Worm (Caenorhabditis elegans) whole organism, L1 larva: ENCODE data around the gene F20C5.5.
"Not testable (repeated sequence)": the region's sequence is repeated elsewhere in the genome, so short reads cannot be mapped to it uniquely, and the experiment has no call there.

Experiments used
- C04F5.9 ChIP-seq: sonication (generic microtip); optimal IDR thresholded peaks from 2 replicates; lab custom pipeline; 2016; ENCODE audit warnings: missing genetic modification characterization, missing compliant biosample characterization
- C16A3.4 ChIP-seq: fragments of 150-350 bp; optimal IDR thresholded peaks from 2 replicates; lab custom pipeline; 2014; ENCODE audit warnings: missing biosample characterization, missing genetic modification characterization
- Y116A8C.19 ChIP-seq: sonication (generic microtip); optimal IDR thresholded peaks from 2 replicates; lab custom pipeline; 2016; ENCODE audit warnings: missing compliant biosample characterization, missing genetic modification characterization, borderline replicate concordance
- blmp-1 ChIP-seq: fragments of 150-350 bp; optimal IDR thresholded peaks from 2 replicates; lab custom pipeline; 2014; ENCODE audit warnings: missing biosample characterization, missing genetic modification characterization
- ceh-8 ChIP-seq: fragments of 200-800 bp; sonication (Bioruptor generic); optimal IDR thresholded peaks from 2 replicates; lab custom pipeline; 2018; ENCODE audit warnings: mild to moderate bottlenecking, missing genetic modification characterization, moderate library complexity, missing compliant biosample characterization
- ceh-88 ChIP-seq: fragments of 200-800 bp; sonication (Bioruptor generic); IDR thresholded peaks from 2 replicates; pipeline ENCODE4 v1.3.6; 2022; ENCODE audit warnings: missing genetic modification characterization, missing compliant biosample characterization
- efl-1 ChIP-seq, 4 experiments: fragments of 150-350 bp; optimal IDR thresholded peaks in 3 of 4; peaks in 1 of 4; 1 replicate in 1 of 4; 2 replicates in 3 of 4; lab custom pipeline; 2014; ENCODE audit warnings: missing biosample characterization in 2 of 4, missing genetic modification characterization in 2 of 4, missing genetic modification reagents in 2 of 4
- efl-3 ChIP-seq: fragments of 200-800 bp; sonication (Bioruptor generic); optimal IDR thresholded peaks from 2 replicates; lab custom pipeline; 2018; ENCODE audit warnings: mild to moderate bottlenecking, missing genetic modification characterization, missing compliant biosample characterization
- egl-13 ChIP-seq: sonication (generic microtip); optimal IDR thresholded peaks from 2 replicates; lab custom pipeline; 2016; ENCODE audit warnings: missing genotype, missing genetic modification reagents, missing genetic modification characterization, missing compliant biosample characterization
- egl-27 ChIP-seq, 2 experiments: fragments of 150-350 bp in 1 of 2; sonication (generic microtip); optimal IDR thresholded peaks; 3 replicates each; lab custom pipeline; 2017 to 2018; ENCODE audit warnings: missing biosample characterization in 2 of 2, missing genetic modification characterization in 2 of 2, missing genetic modification reagents in 2 of 2
- elt-3 ChIP-seq, 6 experiments: fragments of 150-350 bp in 1 of 6; sonication (generic microtip); optimal IDR thresholded peaks; 2 replicates each; lab custom pipeline; 2017 to 2018; ENCODE audit warnings: missing biosample characterization in 6 of 6, missing genetic modification characterization in 6 of 6, inconsistent platforms in 1 of 6
- fkh-10 ChIP-seq: sonication (generic microtip); optimal IDR thresholded peaks from 2 replicates; lab custom pipeline; 2017; ENCODE audit warnings: missing biosample characterization, missing genetic modification reagents, missing genetic modification characterization
- fkh-8 ChIP-seq: sonication (generic microtip); optimal IDR thresholded peaks from 2 replicates; lab custom pipeline; 2016; ENCODE audit warnings: mild to moderate bottlenecking, missing genetic modification characterization, missing compliant biosample characterization
- hlh-4 ChIP-seq: sonication (generic microtip); optimal IDR thresholded peaks from 2 replicates; lab custom pipeline; 2016; ENCODE audit warnings: mild to moderate bottlenecking, missing genetic modification characterization, missing compliant biosample characterization
- irx-1 ChIP-seq: sonication (generic microtip); optimal IDR thresholded peaks from 2 replicates; lab custom pipeline; 2016; ENCODE audit warnings: missing genetic modification characterization, missing compliant biosample characterization
- isw-1 ChIP-seq: fragments of 200-800 bp; sonication (Bioruptor generic); IDR thresholded peaks from 2 replicates; pipeline ENCODE4 v1.3.6; 2022; ENCODE audit warnings: missing genetic modification characterization, missing compliant biosample characterization
- jun-1 ChIP-seq: fragments of 150-350 bp; optimal IDR thresholded peaks from 2 replicates; lab custom pipeline; 2014; ENCODE audit warnings: missing biosample characterization, missing genetic modification reagents, missing genetic modification characterization
- lin-14 ChIP-seq: fragments of 200-800 bp; sonication (Bioruptor generic); optimal IDR thresholded peaks from 2 replicates; lab custom pipeline; 2018; ENCODE audit warnings: mild to moderate bottlenecking, missing genetic modification characterization, moderate library complexity, missing compliant biosample characterization
- lin-35 ChIP-seq, 2 experiments: fragments of 150-350 bp; optimal IDR thresholded peaks; 2 replicates each; lab custom pipeline; 2014; ENCODE audit warnings: missing biosample characterization in 2 of 2, missing genetic modification characterization in 2 of 2, missing genetic modification reagents in 2 of 2
- lsy-2 ChIP-seq, 2 experiments: fragments of 150-350 bp; optimal IDR thresholded peaks; 2 replicates each; lab custom pipeline; 2014; ENCODE audit warnings: missing biosample characterization in 2 of 2, missing genetic modification characterization in 2 of 2
- nhr-85 ChIP-seq: sonication (generic microtip); peaks from one replicate; lab custom pipeline; 2016; ENCODE audit warnings: missing genetic modification characterization, inconsistent platforms, missing compliant biosample characterization
- nhr-90 ChIP-seq: sonication (generic microtip); optimal IDR thresholded peaks from 2 replicates; lab custom pipeline; 2016; ENCODE audit warnings: mild to moderate bottlenecking, missing genetic modification characterization, missing compliant biosample characterization; ENCODE audit not compliant: poor library complexity
- rnt-1 ChIP-seq: sonication (generic microtip); optimal IDR thresholded peaks from 2 replicates; lab custom pipeline; 2016; ENCODE audit warnings: mild to moderate bottlenecking, missing genetic modification characterization, moderate library complexity, missing compliant biosample characterization
- skn-1 ChIP-seq: fragments of 150-350 bp; optimal IDR thresholded peaks from 2 replicates; lab custom pipeline; 2014; ENCODE audit warnings: missing biosample characterization, missing genetic modification characterization
- snu-23 ChIP-seq: sonication (generic microtip); optimal IDR thresholded peaks from 2 replicates; lab custom pipeline; 2016; ENCODE audit warnings: missing genetic modification characterization, missing compliant biosample characterization
- vab-15 ChIP-seq: sonication (generic microtip); optimal IDR thresholded peaks from 2 replicates; lab custom pipeline; 2017; ENCODE audit warnings: missing genotype, mild to moderate bottlenecking, missing genetic modification characterization, missing compliant biosample characterization
- zip-4 ChIP-seq: fragments of 200-800 bp; sonication (Bioruptor generic); optimal IDR thresholded peaks from 2 replicates; lab custom pipeline; 2018; ENCODE audit warnings: mild to moderate bottlenecking, missing genetic modification characterization, moderate library complexity, missing compliant biosample characterization
- ztf-11 ChIP-seq, 2 experiments: sonication (generic microtip); optimal IDR thresholded peaks; 2 replicates each; lab custom pipeline; 2016 to 2017; ENCODE audit warnings: missing genetic modification characterization in 2 of 2, missing biosample characterization in 1 of 2, missing compliant biosample characterization in 1 of 2

The F20C5.5 gene

DNA sequence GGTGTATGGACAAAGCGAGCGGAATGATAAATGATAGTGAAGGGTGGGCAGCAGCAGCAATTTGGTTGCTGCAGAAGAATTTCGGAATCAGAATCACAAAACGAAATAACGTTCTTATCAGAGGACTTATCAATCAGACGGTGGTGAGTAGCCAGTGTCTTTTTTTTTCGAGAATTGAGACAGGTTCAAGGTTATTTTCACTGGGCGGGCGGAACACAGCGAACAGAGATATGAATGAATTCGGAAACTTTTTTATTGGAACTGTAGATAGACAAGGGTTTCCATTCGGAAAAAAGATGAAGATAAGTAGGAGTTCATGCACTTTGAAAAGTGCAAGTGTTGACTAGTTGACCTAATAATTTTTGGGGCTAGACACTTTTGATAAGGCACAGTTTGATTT, 23.8 kb upstream of the F20C5.5 start:
- TF ChIP-seq blmp-1 (tag; lab: Kevin White, UChicago) (peak; percentile 71), elt-3 (tag; optimal IDR thresholded peaks at IDR 0.05; lab: Kevin White, UChicago) (peak in 4 of 6 experiments; percentile 36 to 87 (median 82)), lin-14 (GFP tag; lab: Kevin White, UChicago) (peak; percentile 56), C04F5.9 (tag; lab: Kevin White, UChicago) (no peak), efl-1 (optimal IDR thresholded peaks at IDR 0.05; lab: Kevin White, UChicago) (no peak), efl-1 (GFP tag; optimal IDR thresholded peaks at IDR 0.05 in 1 of 2; lab: Kevin White, UChicago) (peak in 1 of 2 experiments; percentile 17)

DNA sequence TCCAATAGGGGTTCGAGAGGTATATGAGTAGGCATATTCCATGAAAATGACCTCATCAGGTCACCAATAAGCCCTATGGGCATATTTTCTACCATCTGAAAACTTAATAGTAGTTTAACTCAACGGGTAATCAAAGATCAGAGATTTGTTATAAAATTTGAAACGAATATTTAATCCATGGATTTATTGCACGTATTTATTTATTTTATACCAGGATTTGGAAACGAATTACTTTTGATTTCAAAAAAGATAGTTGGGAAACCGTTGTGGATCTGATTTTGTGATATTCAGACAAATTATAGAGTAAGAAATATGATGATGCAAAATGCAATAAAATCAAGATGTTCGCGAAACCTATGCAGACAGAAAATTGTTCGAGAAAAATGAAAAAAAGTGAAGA, 23.4 kb upstream of the F20C5.5 start, which contains the start of gene C33D9.3:
Gene C33D9.3 (minus strand): TSS at position 101 of the 400 bp plus-strand sequence.
- TF ChIP-seq blmp-1 (tag; lab: Kevin White, UChicago) (no peak), fkh-8 (no peak), jun-1 (tag; lab: Kevin White, UChicago) (no peak), egl-27 (tag; optimal IDR thresholded peaks at IDR 0.05; lab: Kevin White, UChicago) (no peak), efl-3 (GFP tag; lab: Kevin White, UChicago) (no peak), fkh-10 (no peak), ztf-11 (tag; optimal IDR thresholded peaks at IDR 0.05; lab: Kevin White, UChicago) (no peak), ceh-88 (GFP tag; lab: Robert Waterston, UW) (no peak), isw-1 (GFP tag; lab: Robert Waterston, UW) (no peak), lin-35 (GFP tag; optimal IDR thresholded peaks at IDR 0.05; lab: Kevin White, UChicago) (no peak), efl-1 (optimal IDR thresholded peaks at IDR 0.05; lab: Kevin White, UChicago) (no peak), efl-1 (GFP tag; optimal IDR thresholded peaks at IDR 0.05 in 1 of 2; lab: Kevin White, UChicago) (no peak), hlh-4 (tag; lab: Kevin White, UChicago) (no peak)

DNA sequence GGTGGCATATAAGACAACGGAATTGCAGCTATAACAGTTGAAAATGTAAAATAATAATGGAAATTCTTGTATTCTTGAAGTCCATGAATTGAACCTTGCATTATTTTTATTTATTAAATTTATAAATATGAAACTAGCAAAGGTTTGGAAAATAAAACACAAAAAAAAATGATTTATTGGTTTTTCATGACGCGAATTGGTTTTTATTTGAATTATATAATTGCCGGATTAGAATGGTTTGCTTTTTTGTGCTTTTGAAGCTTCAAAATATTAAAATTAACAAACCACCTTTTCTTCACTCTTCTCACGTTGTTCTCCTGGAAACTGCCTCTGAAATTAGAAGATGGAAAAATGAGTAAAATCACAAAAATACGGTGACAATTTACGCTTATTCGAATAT, 20.7 kb upstream of the F20C5.5 start, which contains the start of gene sru-35:
Gene sru-35 (minus strand): TSS at position 101 of the 400 bp plus-strand sequence.
- no peak for TF ChIP-seq ceh-8 (GFP tag; lab: Kevin White, UChicago)
- TF ChIP-seq Y116A8C.19 (tag; lab: Kevin White, UChicago) = no peak
- no peak for TF ChIP-seq irx-1 (tag; lab: Kevin White, UChicago)
- no peak for TF ChIP-seq vab-15 (tag; lab: Kevin White, UChicago)
- TF ChIP-seq C16A3.4 (tag; lab: Kevin White, UChicago) = no peak
- TF ChIP-seq lsy-2 (tag; optimal IDR thresholded peaks at IDR 0.05; lab: Kevin White, UChicago) = no peak
- no peak for TF ChIP-seq nhr-90 (tag; lab: Kevin White, UChicago)
- no peak for TF ChIP-seq snu-23 (GFP tag; lab: Kevin White, UChicago)
- TF ChIP-seq, all 84 proteins: peak for 0

- not testable (repeated sequence) for TF ChIP-seq efl-1 (optimal IDR thresholded peaks at IDR 0.05; lab: Kevin White, UChicago)
- peak in 1 of 2 experiments; percentile 41 for TF ChIP-seq efl-1 (GFP tag; optimal IDR thresholded peaks at IDR 0.05 in 1 of 2; lab: Kevin White, UChicago)
These were observed 18.6 kb upstream of the F20C5.5 start, which contains the start of gene C33D9.10 for ce11 chrIV:8788048-8788447. C33D9.10 (minus strand) TSS chrIV:8788148.

ce11 chrIV:8786654-8787053, 17.2 kb upstream of the F20C5.5 start, which contains the start of gene C33D9.8:
C33D9.8 (minus strand) TSS chrIV:8786752.
- TF ChIP-seq lsy-2 (tag; optimal IDR thresholded peaks at IDR 0.05; lab: Kevin White, UChicago) (peak in 1 of 2 experiments; percentile 31), nhr-85 (tag; lab: Kevin White, UChicago) (no peak), jun-1 (tag; lab: Kevin White, UChicago) (no peak), rnt-1 (tag; lab: Kevin White, UChicago) (peak; percentile 41), efl-1 (optimal IDR thresholded peaks at IDR 0.05; lab: Kevin White, UChicago) (peak in 1 of 2 experiments; percentile 35), efl-1 (GFP tag; optimal IDR thresholded peaks at IDR 0.05 in 1 of 2; lab: Kevin White, UChicago) (no peak)

DNA sequence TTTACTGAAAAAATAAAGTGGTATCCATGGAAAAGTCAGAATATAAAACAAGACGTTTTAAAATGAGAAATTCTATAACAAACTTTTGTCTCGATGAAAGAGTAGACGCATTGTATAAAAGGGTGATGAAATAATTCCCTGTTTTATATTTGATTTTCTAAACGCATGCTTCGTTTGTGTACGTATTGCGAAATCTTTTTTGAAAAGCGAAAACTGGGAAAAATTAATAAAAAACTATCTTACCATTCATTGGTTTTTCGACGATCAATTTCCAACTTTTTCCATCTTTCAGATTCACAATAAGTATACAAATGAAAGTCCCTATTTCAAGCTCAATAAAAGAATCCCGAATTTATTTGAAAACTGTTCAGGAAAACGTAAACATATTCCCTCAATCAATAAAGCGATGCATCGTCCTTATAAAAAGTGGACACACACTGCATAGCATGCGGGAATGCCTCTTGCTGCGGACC, 15.5 kb upstream of the F20C5.5 start, which contains the start of gene C33D9.13:
Gene C33D9.13 (minus strand): TSS at position 423 of the 473 bp plus-strand sequence.
- TF ChIP-seq egl-13 (tag; lab: Kevin White, UChicago) (no peak), zip-4 (GFP tag; lab: Kevin White, UChicago) (peak; percentile 53), skn-1 (tag; lab: Kevin White, UChicago) (peak; percentile 32)
- TF ChIP-seq, all 84 proteins: peak for 2
